Fruit fly (Drosophila melanogaster) whole organism, embryonic: Measurements from ENCODE around the gene Cpr67Fb.

Source experiments
- Aef1 ChIP-seq: fragments of 200-800 bp; sonication (Bioruptor generic); IDR thresholded peaks from 3 replicates; pipeline ENCODE4 v1.3.6; 2022; ENCODE audit warnings: missing biosample characterization, missing genetic modification characterization
- Atf-2 ChIP-seq: fragments of 200-800 bp; sonication (Bioruptor generic); optimal IDR thresholded peaks from 2 replicates; lab custom pipeline; 2016; ENCODE audit warnings: missing biosample characterization, missing genetic modification characterization
- CG1233 ChIP-seq: fragments of 200-800 bp; sonication (Bioruptor generic); optimal IDR thresholded peaks from 4 replicates; lab custom pipeline; 2018; ENCODE audit warnings: missing biosample characterization, mild to moderate bottlenecking, missing genetic modification characterization
- CG12659 ChIP-seq: fragments of 200-800 bp; sonication (Bioruptor generic); optimal IDR thresholded peaks from 3 replicates; lab custom pipeline; 2017; ENCODE audit warnings: mild to moderate bottlenecking, missing biosample characterization, missing genetic modification reagents, missing genetic modification characterization
- CG13894 ChIP-seq: fragments of 200-800 bp; sonication (Bioruptor generic); optimal IDR thresholded peaks from 3 replicates; lab custom pipeline; 2018; ENCODE audit warnings: missing biosample characterization, mild to moderate bottlenecking, missing genetic modification characterization, moderate library complexity
- CG14441 ChIP-seq: fragments of 200-800 bp; sonication (Bioruptor generic); IDR thresholded peaks from 2 replicates; pipeline ENCODE4 v1.3.6; 2022; ENCODE audit warnings: missing biosample characterization, missing genetic modification characterization
- CG15073 ChIP-seq: fragments of 200-800 bp; sonication (Bioruptor generic); optimal IDR thresholded peaks from 2 replicates; lab custom pipeline; 2016; ENCODE audit warnings: missing biosample characterization, missing genetic modification characterization
- CG15514 ChIP-seq: fragments of 200-800 bp; sonication (Bioruptor generic); optimal IDR thresholded peaks from 3 replicates; lab custom pipeline; 2017; ENCODE audit warnings: missing biosample characterization, missing genetic modification characterization, mild to moderate bottlenecking, moderate library complexity, missing genetic modification reagents
- CG17385 ChIP-seq: fragments of 200-800 bp; sonication (Bioruptor generic); optimal IDR thresholded peaks from 3 replicates; lab custom pipeline; 2018; ENCODE audit warnings: missing biosample characterization, mild to moderate bottlenecking, missing genetic modification characterization
- CG17612 ChIP-seq: fragments of 200-800 bp; sonication (Bioruptor generic); IDR thresholded peaks from 2 replicates; pipeline ENCODE4 v1.3.6; 2022; ENCODE audit warnings: missing biosample characterization, missing genetic modification characterization
- CG1792 ChIP-seq: fragments of 200-800 bp; sonication (Bioruptor generic); optimal IDR thresholded peaks from 2 replicates; lab custom pipeline; 2016; ENCODE audit warnings: missing biosample characterization, missing genetic modification characterization
- CG31388 ChIP-seq: fragments of 200-800 bp; sonication (Bioruptor generic); optimal IDR thresholded peaks from 2 replicates; lab custom pipeline; 2016; ENCODE audit warnings: missing biosample characterization, missing genetic modification characterization
- CG4820 ChIP-seq: fragments of 200-800 bp; sonication (Bioruptor generic); optimal IDR thresholded peaks from 3 replicates; lab custom pipeline; 2016; ENCODE audit warnings: missing biosample characterization, missing genetic modification characterization
- CG5180 ChIP-seq: fragments of 200-800 bp; sonication (Bioruptor generic); optimal IDR thresholded peaks from 3 replicates; lab custom pipeline; 2017; ENCODE audit warnings: missing biosample characterization, missing genetic modification characterization, mild to moderate bottlenecking, moderate library complexity, missing genetic modification reagents
- CG5245 ChIP-seq: fragments of 200-800 bp; sonication (Bioruptor generic); optimal IDR thresholded peaks from 3 replicates; lab custom pipeline; 2016; ENCODE audit warnings: missing biosample characterization, missing genetic modification characterization
- CG5953 ChIP-seq: fragments of 200-800 bp; sonication (Bioruptor generic); IDR thresholded peaks from 2 replicates; pipeline ENCODE4 v1.3.6; 2022; ENCODE audit warnings: missing biosample characterization, missing genetic modification characterization
- CG7745 ChIP-seq: fragments of 200-800 bp; sonication (Bioruptor generic); optimal IDR thresholded peaks from 2 replicates; lab custom pipeline; 2018; ENCODE audit warnings: missing biosample characterization, mild to moderate bottlenecking, missing genetic modification characterization, moderate library complexity
- CG7928 ChIP-seq: fragments of 200-800 bp; sonication (Bioruptor generic); optimal IDR thresholded peaks from 2 replicates; lab custom pipeline; 2017; ENCODE audit warnings: missing biosample characterization, mild to moderate bottlenecking, missing genetic modification characterization
- CG9932 ChIP-seq: fragments of 200-800 bp; sonication (Bioruptor generic); IDR thresholded peaks from 2 replicates; pipeline ENCODE4 v1.3.6; 2022; ENCODE audit warnings: missing biosample characterization, missing genetic modification characterization
- Doc2 ChIP-seq: fragments of 200-800 bp; sonication (Bioruptor generic); IDR thresholded peaks from 2 replicates; pipeline ENCODE4 v1.3.6; 2022; ENCODE audit warnings: missing biosample characterization, missing genetic modification characterization
- ERR ChIP-seq: fragments of 200-800 bp; sonication (Bioruptor generic); optimal IDR thresholded peaks from 2 replicates; lab custom pipeline; 2016; ENCODE audit warnings: missing biosample characterization, missing genetic modification characterization
- Kr ChIP-seq: fragments of 200-800 bp; sonication (Bioruptor generic); optimal IDR thresholded peaks from 2 replicates; lab custom pipeline; 2017; ENCODE audit warnings: missing biosample characterization, mild to moderate bottlenecking, missing genetic modification characterization
- Mad ChIP-seq: fragments of 200-800 bp; sonication (Bioruptor generic); optimal IDR thresholded peaks from 2 replicates; lab custom pipeline; 2016; ENCODE audit warnings: missing biosample characterization, missing genetic modification characterization
- Nf-YA ChIP-seq: fragments of 200-800 bp; sonication (Bioruptor generic); IDR thresholded peaks from 2 replicates; pipeline ENCODE4 v1.3.6; 2022; ENCODE audit warnings: missing biosample characterization, missing genetic modification characterization
- Scr ChIP-seq: fragments of 200-800 bp; sonication (Bioruptor generic); IDR thresholded peaks from 2 replicates; pipeline ENCODE4 v1.3.6; 2022; ENCODE audit warnings: missing biosample characterization, missing genetic modification characterization; ENCODE audit not compliant: partially characterized antibody
- Sin3A ChIP-seq: fragments of >200 bp; optimal IDR thresholded peaks from 2 replicates; lab custom pipeline; 2018
- Sry-β ChIP-seq: fragments of 200-800 bp; sonication (Bioruptor generic); optimal IDR thresholded peaks from 2 replicates; lab custom pipeline; 2018; ENCODE audit warnings: missing biosample characterization, mild to moderate bottlenecking, missing genetic modification characterization, moderate library complexity
- Xrp1 ChIP-seq: fragments of 200-800 bp; sonication (Bioruptor generic); IDR thresholded peaks from 2 replicates; pipeline ENCODE4 v1.3.6; 2022; ENCODE audit warnings: missing biosample characterization, missing genetic modification characterization
- ab ChIP-seq: fragments of 200-800 bp; sonication (Bioruptor generic); optimal IDR thresholded peaks from 2 replicates; lab custom pipeline; 2016; ENCODE audit warnings: missing biosample characterization, missing genetic modification characterization
- bab2 ChIP-seq: fragments of 200-800 bp; sonication (Bioruptor generic); optimal IDR thresholded peaks from 2 replicates; lab custom pipeline; 2016; ENCODE audit warnings: missing biosample characterization, missing genetic modification characterization
- chif ChIP-seq, 2 experiments: fragments of 200-800 bp; sonication (Bioruptor generic); optimal IDR thresholded peaks; 3 replicates each; lab custom pipeline; 2016; ENCODE audit warnings: missing biosample characterization in 2 of 2, missing genetic modification characterization in 2 of 2
- chn ChIP-seq: fragments of 200-800 bp; sonication (Bioruptor generic); optimal IDR thresholded peaks from 2 replicates; lab custom pipeline; 2016; ENCODE audit warnings: missing biosample characterization, missing genetic modification characterization
- corto ChIP-seq: fragments of 200-800 bp; sonication (Bioruptor generic); optimal IDR thresholded peaks from 2 replicates; lab custom pipeline; 2016; ENCODE audit warnings: missing biosample characterization, mild to moderate bottlenecking, missing genetic modification characterization, moderate library complexity
- dan ChIP-seq: fragments of 200-800 bp; sonication (Bioruptor generic); IDR thresholded peaks from 2 replicates; pipeline ENCODE4 v1.3.6; 2022; ENCODE audit warnings: missing biosample characterization, missing genetic modification characterization
- dysf ChIP-seq: fragments of 200-800 bp; sonication (Bioruptor generic); IDR thresholded peaks from 3 replicates; pipeline ENCODE4 v1.3.6; 2022; ENCODE audit warnings: missing biosample characterization, missing genetic modification characterization
- emc ChIP-seq: fragments of 200-800 bp; sonication (Bioruptor generic); optimal IDR thresholded peaks from 2 replicates; lab custom pipeline; 2016; ENCODE audit warnings: missing biosample characterization, missing genetic modification characterization
- fd3F ChIP-seq: fragments of 200-800 bp; sonication (Bioruptor generic); optimal IDR thresholded peaks from 2 replicates; lab custom pipeline; 2018; ENCODE audit warnings: missing biosample characterization, mild to moderate bottlenecking, missing genetic modification characterization, moderate library complexity
- fd96Cb ChIP-seq: fragments of 200-800 bp; sonication (Bioruptor generic); optimal IDR thresholded peaks from 2 replicates; lab custom pipeline; 2018; ENCODE audit warnings: missing biosample characterization, mild to moderate bottlenecking, missing genetic modification characterization, moderate library complexity
- gcm ChIP-seq: fragments of 200-800 bp; sonication (Bioruptor generic); optimal IDR thresholded peaks from 2 replicates; lab custom pipeline; 2019; ENCODE audit warnings: missing biosample characterization, mild to moderate bottlenecking, missing genetic modification characterization, moderate library complexity
- grau ChIP-seq: fragments of 200-800 bp; optimal IDR thresholded peaks from 3 replicates; lab custom pipeline; 2019; ENCODE audit warnings: missing biosample characterization, mild to moderate bottlenecking, missing genetic modification characterization, moderate library complexity
- jigr1 ChIP-seq: fragments of 200-800 bp; sonication (Bioruptor generic); IDR thresholded peaks from 3 replicates; pipeline ENCODE4 v1.3.6; 2022; ENCODE audit warnings: missing biosample characterization, missing genetic modification characterization
- jumu ChIP-seq: fragments of 200-800 bp; sonication (Bioruptor generic); optimal IDR thresholded peaks from 3 replicates; lab custom pipeline; 2016; ENCODE audit warnings: missing biosample characterization, missing genetic modification characterization
- klu ChIP-seq: fragments of 200-800 bp; sonication (Bioruptor generic); IDR thresholded peaks from 2 replicates; pipeline ENCODE4 v1.3.6; 2022; ENCODE audit warnings: missing biosample characterization, missing genetic modification characterization
- nmo ChIP-seq: fragments of 200-800 bp; sonication (Bioruptor generic); optimal IDR thresholded peaks from 2 replicates; lab custom pipeline; 2018; ENCODE audit warnings: missing biosample characterization, mild to moderate bottlenecking, missing genetic modification characterization, moderate library complexity
- onecut ChIP-seq: fragments of 200-800 bp; sonication (Bioruptor generic); IDR thresholded peaks from 2 replicates; pipeline ENCODE4 v1.3.6; 2022; ENCODE audit warnings: missing biosample characterization, missing genetic modification characterization
- pzg ChIP-seq: fragments of 200-800 bp; sonication (Bioruptor generic); optimal IDR thresholded peaks from 3 replicates; lab custom pipeline; 2018; ENCODE audit warnings: missing biosample characterization, mild to moderate bottlenecking, missing genetic modification characterization, moderate library complexity
- sna ChIP-seq: fragments of 200-800 bp; sonication (Bioruptor generic); IDR thresholded peaks from 2 replicates; pipeline ENCODE4 v1.3.6; 2022; ENCODE audit warnings: missing biosample characterization, missing genetic modification characterization; ENCODE audit not compliant: partially characterized antibody
- sr ChIP-seq: fragments of 200-800 bp; sonication (Bioruptor generic); IDR thresholded peaks from 3 replicates; pipeline ENCODE4 v1.3.6; 2022; ENCODE audit warnings: missing biosample characterization, missing genetic modification characterization
- sug ChIP-seq: fragments of 200-800 bp; optimal IDR thresholded peaks from 2 replicates; lab custom pipeline; 2019; ENCODE audit warnings: missing biosample characterization, mild to moderate bottlenecking, missing genetic modification characterization, moderate library complexity
- tup ChIP-seq: fragments of 200-800 bp; sonication (Bioruptor generic); optimal IDR thresholded peaks from 2 replicates; lab custom pipeline; 2016; ENCODE audit warnings: missing biosample characterization, mild to moderate bottlenecking, missing genetic modification characterization, moderate library complexity
- z ChIP-seq: fragments of 200-800 bp; sonication (Bioruptor generic); IDR thresholded peaks from 3 replicates; pipeline ENCODE4 v1.3.6; 2022; ENCODE audit warnings: missing biosample characterization, missing genetic modification characterization
- zfh2 ChIP-seq: fragments of 200-800 bp; sonication (Bioruptor generic); optimal IDR thresholded peaks from 2 replicates; lab custom pipeline; 2016; ENCODE audit warnings: missing biosample characterization, missing genetic modification characterization

The Cpr67Fb gene

DNA sequence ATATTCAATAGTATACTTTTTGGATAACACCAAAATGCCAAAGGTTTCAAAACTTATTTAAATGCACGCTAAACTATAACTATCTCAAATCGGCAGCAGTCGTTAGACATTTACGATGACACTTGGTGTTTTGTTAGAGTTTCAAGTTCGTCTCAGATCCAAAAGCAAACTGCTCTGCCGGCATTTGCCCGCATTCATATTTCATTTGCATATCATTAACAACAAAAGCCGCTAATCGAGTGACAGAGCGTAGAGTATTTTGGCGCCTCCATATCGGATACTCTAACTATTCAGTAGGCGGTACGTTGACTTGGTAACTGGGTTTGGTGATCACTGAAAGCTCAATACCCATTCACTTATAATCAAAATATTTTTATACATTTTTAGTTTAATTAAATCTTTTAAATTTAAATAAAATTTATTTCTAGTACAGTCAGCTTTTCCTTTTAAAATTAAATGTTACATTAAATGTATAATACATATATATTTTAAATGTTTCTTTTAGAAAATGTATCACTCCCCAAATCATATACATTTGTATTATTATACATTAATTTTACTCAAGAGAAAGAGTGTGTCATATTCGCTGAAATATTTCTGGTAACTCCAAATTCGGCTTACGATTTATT is 703 bp upstream of the Cpr67Fb start (continued):
- TF ChIP-seq CG5245 (GFP tag; lab: Kevin White, UChicago) (no peak), CG12659 (GFP tag; lab: Kevin White, UChicago) (peak; percentile 53), fd96Cb (tag; lab: Kevin White, UChicago) (peak; percentile 36), CG1792 (GFP tag; lab: Kevin White, UChicago) (no peak), CG7745 (tag; lab: Kevin White, UChicago) (no peak), emc (GFP tag; lab: Kevin White, UChicago) (no peak), ERR (no peak), klu (GFP tag; lab: Robert Waterston, UW) (no peak), Atf-2 (GFP tag; lab: Kevin White, UChicago) (no peak), CG15073 (GFP tag; lab: Kevin White, UChicago) (no peak), sug (tag; lab: Kevin White, UChicago) (peak; percentile 45), CG4820 (GFP tag; lab: Kevin White, UChicago) (no peak), chif (GFP tag; optimal IDR thresholded peaks at IDR 0.05; lab: Kevin White, UChicago) (no peak), CG13894 (tag; lab: Kevin White, UChicago) (peak; percentile 68), corto (GFP tag; lab: Kevin White, UChicago) (no peak), Kr (GFP tag; lab: Kevin White, UChicago) (no peak), jumu (no peak), CG15514 (GFP tag; lab: Kevin White, UChicago) (no peak), dan (GFP tag; lab: Robert Waterston, UW) (no peak), z (no peak), CG14441 (GFP tag; lab: Robert Waterston, UW) (no peak), onecut (GFP tag; lab: Robert Waterston, UW) (no peak), CG1233 (GFP tag; lab: Kevin White, UChicago) (peak; percentile 36), Mad (no peak), dysf (peak; percentile 39; the same call in 1 of the 3 replicates), CG5180 (no peak), ab (GFP tag; lab: Kevin White, UChicago) (no peak), Scr (GFP tag; lab: Robert Waterston, UW) (no peak), Sry-β (GFP tag; lab: Kevin White, UChicago) (no peak), Nf-YA (GFP tag; lab: Robert Waterston, UW) (no peak), CG7928 (GFP tag; lab: Kevin White, UChicago) (no peak), sr (no peak), pzg (GFP tag; lab: Kevin White, UChicago) (no peak), jigr1 (GFP tag; lab: Robert Waterston, UW) (no peak), CG17612 (GFP tag; lab: Robert Waterston, UW) (no peak), gcm (GFP tag; lab: Kevin White, UChicago) (peak; percentile 73), Xrp1 (GFP tag; lab: Robert Waterston, UW) (peak; percentile 44; the same call in 1 of the 2 replicates), CG31388 (GFP tag; lab: Kevin White, UChicago) (no peak), nmo (GFP tag; lab: Kevin White, UChicago) (peak; percentile 61), tup (GFP tag; lab: Kevin White, UChicago) (no peak), Aef1 (GFP tag; lab: Robert Waterston, UW) (no peak), chn (GFP tag; lab: Kevin White, UChicago) (no peak), Doc2 (no peak), Sin3A (lab: Kevin White, UChicago) (no peak), CG9932 (GFP tag; lab: Robert Waterston, UW) (no peak), bab2 (no peak), sna (no peak), CG5953 (GFP tag; lab: Robert Waterston, UW) (no peak), zfh2 (no peak), CG17385 (GFP tag; lab: Kevin White, UChicago) (peak; percentile 45), grau (tag; lab: Kevin White, UChicago) (peak; percentile 74), fd3F (peak; percentile 41)
